Worm (Caenorhabditis elegans): ENCODE measurements around the gene Y53G8AM.7.

The Y53G8AM.7 gene

DNA sequence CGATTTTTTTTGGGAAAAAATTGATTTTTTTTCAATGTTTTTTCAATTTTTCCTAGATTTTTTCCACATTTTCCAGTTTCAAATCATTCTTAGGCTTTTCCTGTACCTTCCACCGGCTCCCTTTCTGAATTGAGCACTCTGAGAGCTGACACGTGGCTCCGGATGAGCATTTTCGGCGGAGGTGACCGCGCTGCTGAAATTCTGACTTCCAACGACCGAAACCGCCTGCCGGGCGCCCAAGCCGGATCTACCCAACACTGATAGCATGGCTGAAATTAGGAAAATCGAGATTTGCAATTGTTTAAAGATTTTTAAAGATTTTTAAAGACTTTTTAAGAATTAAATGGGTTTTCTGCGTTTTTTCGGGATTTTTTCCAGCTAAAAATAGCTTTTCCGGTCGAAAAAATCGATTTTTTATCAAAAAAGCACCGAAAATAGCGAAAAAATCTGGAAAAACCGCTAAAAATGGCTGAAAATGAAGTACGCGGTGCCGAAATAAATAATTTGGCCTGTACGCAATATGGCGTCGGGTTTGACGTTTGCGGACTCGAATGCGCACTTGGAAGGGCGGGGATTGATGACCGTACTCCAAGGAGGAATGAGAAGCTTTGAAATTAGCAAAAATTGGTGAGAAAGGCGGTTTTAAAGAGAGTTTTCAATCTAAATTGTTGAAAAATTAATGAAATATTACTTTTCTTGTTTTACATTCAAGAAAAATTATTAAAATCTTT lies 18.0 kb downstream of the Y53G8AM.7 start, which contains the start of gene nduf-9:
nduf-9 (minus strand) TSS at position 269 of the 731 bp plus-strand sequence.
- TF ChIP-seq ces-1 (GFP tag; optimal IDR thresholded peaks at IDR 0.05): peak; percentile 53
- TF ChIP-seq ham-2 (GFP tag; optimal IDR thresholded peaks at IDR 0.05): no peak
- no peak for TF ChIP-seq snpc-4 (tag; optimal IDR thresholded peaks at IDR 0.05)
- no peak for TF ChIP-seq mab-5 (tag; optimal IDR thresholded peaks at IDR 0.05)
- TF ChIP-seq flh-1 (GFP tag; optimal IDR thresholded peaks at IDR 0.05): no peak
- TF ChIP-seq lsy-2 (tag; optimal IDR thresholded peaks at IDR 0.05): peak; percentile 94
- peak; percentile 9 for TF ChIP-seq pha-4 (tag; optimal IDR thresholded peaks at IDR 0.05)
- TF ChIP-seq lin-13 (tag; optimal IDR thresholded peaks at IDR 0.05): peak; percentile 65
- TF ChIP-seq mep-1 (tag; optimal IDR thresholded peaks at IDR 0.05): peak; percentile 2
- TF ChIP-seq ceh-39 (tag; optimal IDR thresholded peaks at IDR 0.05): no peak
- TF ChIP-seq hlh-1 (tag; optimal IDR thresholded peaks at IDR 0.05): peak; percentile 18

DNA sequence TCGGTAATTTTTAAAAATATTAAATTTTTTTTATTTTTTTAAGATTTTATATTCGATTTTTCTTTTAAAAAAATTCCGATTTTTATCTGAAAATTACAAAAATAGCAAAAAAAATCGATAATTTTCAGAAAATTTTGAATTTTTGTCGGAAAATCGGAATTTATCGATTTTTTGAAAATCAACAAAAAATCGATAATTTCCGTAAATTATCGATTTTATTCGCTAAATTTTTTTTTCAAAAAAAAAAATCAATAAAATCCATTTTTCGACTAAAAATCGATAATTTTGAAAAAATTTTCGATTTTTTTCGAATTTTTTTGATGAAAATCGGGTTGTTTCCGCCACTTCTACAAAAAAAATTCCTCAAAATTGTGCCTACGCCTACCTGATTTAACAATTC lies 24.1 kb downstream of the Y53G8AM.7 start:
- no peak for TF ChIP-seq nhr-237 (tag; optimal IDR thresholded peaks at IDR 0.05)
- TF ChIP-seq ham-2 (GFP tag; optimal IDR thresholded peaks at IDR 0.05): no peak
- TF ChIP-seq lin-32 (GFP tag; optimal IDR thresholded peaks at IDR 0.05): no peak
- TF ChIP-seq pha-4 (tag; optimal IDR thresholded peaks at IDR 0.05): no peak
- TF ChIP-seq nhr-28 (tag; optimal IDR thresholded peaks at IDR 0.05): no peak
- no peak for TF ChIP-seq ztf-11 (tag; optimal IDR thresholded peaks at IDR 0.05)
- TF ChIP-seq lsy-2 (tag; optimal IDR thresholded peaks at IDR 0.05): no peak
- no peak for TF ChIP-seq mab-5 (tag; optimal IDR thresholded peaks at IDR 0.05)
- no peak for TF ChIP-seq hlh-1 (tag; optimal IDR thresholded peaks at IDR 0.05)

DNA sequence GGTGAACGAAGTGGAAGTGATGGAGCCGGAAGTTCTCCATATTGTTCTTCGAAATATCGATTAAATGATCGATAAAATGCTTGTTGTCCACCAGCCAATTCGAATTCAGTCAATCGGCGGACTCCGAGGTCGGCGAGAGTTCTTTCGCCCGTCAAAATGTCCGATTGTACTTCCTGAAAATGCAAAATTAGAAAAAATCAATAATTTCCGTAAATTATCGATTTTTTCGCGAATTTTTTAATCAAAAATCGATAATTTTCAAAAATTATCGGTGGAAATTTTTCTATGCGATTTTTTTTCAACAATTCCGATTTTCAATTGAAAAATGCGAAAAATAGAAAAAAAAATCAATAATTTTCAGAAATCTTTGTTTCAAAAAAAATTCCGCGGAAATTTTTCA lies 24.6 kb downstream of the Y53G8AM.7 start:
- TF ChIP-seq sem-2 (GFP tag; optimal IDR thresholded peaks at IDR 0.05) (no peak), flh-1 (GFP tag; optimal IDR thresholded peaks at IDR 0.05) (no peak), elt-3 (tag; optimal IDR thresholded peaks at IDR 0.05) (no peak), blmp-1 (tag; optimal IDR thresholded peaks at IDR 0.05) (no peak)

DNA sequence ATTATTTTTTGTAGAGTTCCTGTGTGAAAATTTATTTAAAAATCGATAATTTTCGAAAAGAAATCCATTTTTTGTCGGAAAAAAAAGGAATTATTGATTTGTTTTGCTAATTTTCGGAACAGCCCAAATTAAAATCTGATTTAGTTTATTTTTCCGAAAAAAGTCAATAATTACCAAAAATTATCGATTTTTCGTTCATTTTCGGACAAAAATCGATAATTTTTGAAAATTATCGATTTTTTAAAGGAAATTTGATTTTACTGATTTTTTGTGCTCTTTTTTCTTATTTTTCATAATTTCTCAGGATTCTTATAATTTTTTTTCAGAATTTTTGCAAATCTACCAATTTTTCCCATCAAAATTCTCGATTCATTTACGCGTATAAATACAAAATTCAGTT lies 25.1 kb downstream of the Y53G8AM.7 start:
- TF ChIP-seq nhr-76 (tag; optimal IDR thresholded peaks at IDR 0.05): no peak
- no peak for TF ChIP-seq nhr-12 (tag; optimal IDR thresholded peaks at IDR 0.05)
- TF ChIP-seq tbx-8 (GFP tag; optimal IDR thresholded peaks at IDR 0.05): no peak
- no peak for TF ChIP-seq lin-32 (GFP tag; optimal IDR thresholded peaks at IDR 0.05)
- no peak for TF ChIP-seq nhr-28 (tag; optimal IDR thresholded peaks at IDR 0.05)
- no peak for TF ChIP-seq pha-4 (tag; optimal IDR thresholded peaks at IDR 0.05)
- no peak for TF ChIP-seq ceh-83 (GFP tag; optimal IDR thresholded peaks at IDR 0.05)
- no peak for TF ChIP-seq bed-3 (GFP tag; optimal IDR thresholded peaks at IDR 0.05)
- no peak for TF ChIP-seq ztf-11 (tag; optimal IDR thresholded peaks at IDR 0.05)
- no peak for TF ChIP-seq mab-5 (tag; optimal IDR thresholded peaks at IDR 0.05)
- no peak for TF ChIP-seq nhr-237 (tag; optimal IDR thresholded peaks at IDR 0.05)

DNA sequence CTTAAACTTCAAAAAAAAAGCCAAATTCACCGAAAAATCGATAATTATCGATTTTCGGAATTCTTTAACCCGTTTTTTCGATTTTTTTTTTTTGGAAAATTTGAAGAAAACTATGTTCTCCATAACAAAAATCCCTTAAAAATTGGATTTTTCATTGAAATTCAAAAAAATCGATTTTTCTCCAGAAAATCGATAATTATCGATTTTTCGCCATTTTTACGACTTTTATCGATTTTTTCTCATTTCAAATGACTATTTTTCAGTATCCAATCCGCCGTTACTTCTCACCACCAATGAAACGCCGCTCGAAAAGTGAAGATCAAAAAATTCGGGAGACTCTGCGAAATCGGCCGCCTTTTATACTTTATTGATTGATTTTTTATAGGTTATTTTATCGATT lies 25.6 kb downstream of the Y53G8AM.7 start:
- no peak for TF ChIP-seq M03D4.4 (tag; optimal IDR thresholded peaks at IDR 0.05)
- TF ChIP-seq sem-2 (GFP tag; optimal IDR thresholded peaks at IDR 0.05): no peak
- TF ChIP-seq ceh-43 (GFP tag; optimal IDR thresholded peaks at IDR 0.05): no peak
- no peak for TF ChIP-seq elt-1 (tag; optimal IDR thresholded peaks at IDR 0.05; ENCODE audit: borderline replicate concordance, insufficient read depth)
- no peak for TF ChIP-seq snpc-4 (tag; optimal IDR thresholded peaks at IDR 0.05)
- no peak for TF ChIP-seq lin-32 (GFP tag; optimal IDR thresholded peaks at IDR 0.05)
- no peak for TF ChIP-seq unc-62 (GFP tag; optimal IDR thresholded peaks at IDR 0.05)
- TF ChIP-seq cnd-1 (tag; optimal IDR thresholded peaks at IDR 0.05): no peak

DNA sequence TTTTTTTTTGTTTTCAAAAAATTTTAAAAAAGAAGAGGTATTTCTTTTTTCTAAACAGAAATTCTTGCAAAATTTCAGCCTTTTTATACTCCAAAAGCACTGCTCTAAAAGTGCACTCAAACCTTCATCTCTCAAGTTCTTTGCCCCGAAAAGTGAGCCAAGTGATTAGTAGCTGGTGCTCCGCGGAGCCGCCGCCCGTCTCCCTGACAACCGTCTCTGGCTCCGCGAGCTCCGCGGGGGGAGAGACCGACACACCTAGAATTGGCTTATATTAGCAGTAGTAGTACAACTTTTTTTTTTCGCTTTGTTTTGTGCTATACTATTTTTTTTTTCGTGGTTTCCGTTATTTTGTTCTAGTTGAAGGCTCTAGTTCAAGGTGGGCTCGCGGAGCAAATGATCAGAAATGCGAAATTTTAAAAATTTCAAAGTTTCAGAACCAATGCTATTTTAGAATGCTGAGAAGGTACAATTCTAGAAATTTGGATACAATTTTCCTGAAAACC lies 33.8 kb downstream of the Y53G8AM.7 start, which contains the start of gene Y53G8AL.1:
Y53G8AL.1 (plus strand) TSS at position 453 of the 503 bp plus-strand sequence.
- TF ChIP-seq nhr-76 (tag; optimal IDR thresholded peaks at IDR 0.05) (no peak), nhr-237 (tag; optimal IDR thresholded peaks at IDR 0.05) (no peak), zip-8 (tag; optimal IDR thresholded peaks at IDR 0.05) (no peak), elt-1 (tag; optimal IDR thresholded peaks at IDR 0.05; ENCODE audit: borderline replicate concordance, insufficient read depth) (no peak), unc-120 (tag; optimal IDR thresholded peaks at IDR 0.05; ENCODE audit: poor library complexity, severe bottlenecking) (no peak), sem-2 (GFP tag; optimal IDR thresholded peaks at IDR 0.05) (no peak), lin-32 (GFP tag; optimal IDR thresholded peaks at IDR 0.05) (no peak)
